Worm (Caenorhabditis elegans) whole organism, mixed stage, embryonic: ENCODE results near the gene srd-18.

ENCODE experiments used
- M03D4.4 ChIP-seq: sonication (generic microtip); optimal IDR thresholded peaks from 2 replicates; lab custom pipeline; 2017; ENCODE audit warnings: mild to moderate bottlenecking, missing genetic modification characterization, missing compliant biosample characterization
- elt-1 ChIP-seq: sonication (generic microtip); optimal IDR thresholded peaks from 2 replicates; lab custom pipeline; 2017; ENCODE audit warnings: missing genetic modification characterization, mild to moderate bottlenecking, missing compliant biosample characterization, antibody characterized with exemption, moderate library complexity, borderline replicate concordance; ENCODE audit not compliant: insufficient read depth
- elt-3 ChIP-seq: fragments of 150-350 bp; optimal IDR thresholded peaks from 2 replicates; lab custom pipeline; 2014; ENCODE audit warnings: missing biosample characterization, missing genetic modification characterization
- nhr-237 ChIP-seq: fragments of 150-350 bp; optimal IDR thresholded peaks from 2 replicates; lab custom pipeline; 2014; ENCODE audit warnings: missing biosample characterization, missing genetic modification characterization
- snpc-4 ChIP-seq: fragments of 150-350 bp; optimal IDR thresholded peaks from 2 replicates; lab custom pipeline; 2014; ENCODE audit warnings: missing biosample characterization, missing genetic modification characterization
- unc-39 ChIP-seq: fragments of 150-350 bp; optimal IDR thresholded peaks from 2 replicates; lab custom pipeline; 2014; ENCODE audit warnings: missing biosample characterization, missing genetic modification characterization

DNA sequence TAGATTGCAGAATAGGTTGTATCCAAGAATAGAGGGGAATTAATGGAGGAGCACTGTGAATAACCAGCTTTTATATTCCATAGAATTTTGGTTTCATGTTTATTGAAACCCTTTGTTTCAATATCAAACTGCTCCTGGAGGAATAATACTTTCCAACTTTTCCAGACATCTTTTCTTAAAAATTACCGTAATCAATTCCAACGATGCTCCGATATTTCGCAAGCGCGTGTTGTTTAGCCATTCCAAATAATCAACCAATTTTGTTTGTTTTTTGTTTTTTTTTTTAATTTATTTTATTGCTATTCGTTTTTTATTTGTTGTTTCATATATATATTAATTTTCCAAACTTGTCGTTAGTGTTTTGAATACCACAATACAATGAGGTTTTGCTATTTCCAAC lies 20.6 kb downstream of the srd-18 start, which contains the start of gene cutl-1:
- TF ChIP-seq M03D4.4 (tag; lab: Kevin White, UChicago): no peak
- TF ChIP-seq nhr-237 (tag; lab: Kevin White, UChicago): no peak
- no peak for TF ChIP-seq unc-39 (tag; lab: Kevin White, UChicago)
- no peak for TF ChIP-seq snpc-4 (tag; lab: Kevin White, UChicago)
- no peak for TF ChIP-seq elt-3 (tag; lab: Kevin White, UChicago)
- no peak for TF ChIP-seq elt-1 (tag; lab: Kevin White, UChicago)
